Fruit fly (Drosophila melanogaster): ENCODE measurements around the gene JhI-21.

The JhI-21 gene

dm6 chr2L:12026458-12027431 is 29.1 kb downstream of the JhI-21 start (continued):
- TF ChIP-seq gce (GFP tag; IDR thresholded peaks at IDR 0.05) (0 out of 3 replicates have a peak, but pooled peaks have one; percentile 10), amos (GFP tag; IDR thresholded peaks at IDR 0.05; ENCODE audit: partially characterized antibody) (no peak), lmd (GFP tag; IDR thresholded peaks at IDR 0.05) (peak; percentile 62), pfk (GFP tag; optimal IDR thresholded peaks at IDR 0.05) (no peak), lilli (GFP tag; optimal IDR thresholded peaks at IDR 0.05) (peak; percentile 50), yki (optimal IDR thresholded peaks at IDR 0.05) (no peak), CG31365 (tag; optimal IDR thresholded peaks at IDR 0.05) (no peak), B-H1 (GFP tag; IDR thresholded peaks at IDR 0.05) (peak; percentile 20; the same call in 1 of the 3 replicates), Lpt (GFP tag; optimal IDR thresholded peaks at IDR 0.05) (no peak), MBD-R2 (GFP tag; IDR thresholded peaks at IDR 0.05) (no peak; the same call in 1 of the 2 replicates), wdn (GFP tag; IDR thresholded peaks at IDR 0.05) (no peak), Hr51 (GFP tag; optimal IDR thresholded peaks at IDR 0.05) (peak in 1 of 2 experiments; percentile 75), emc (GFP tag; optimal IDR thresholded peaks at IDR 0.05) (no peak), TFAM (GFP tag; optimal IDR thresholded peaks at IDR 0.05) (no peak), zf30C (GFP tag; optimal IDR thresholded peaks at IDR 0.05) (peak; percentile 41), Ravus (GFP tag; IDR thresholded peaks at IDR 0.05) (peak; percentile 37), Poxn (GFP tag; IDR thresholded peaks at IDR 0.05) (no peak), CG3838 (GFP tag; optimal IDR thresholded peaks at IDR 0.05) (no peak), CG9817 (tag; optimal IDR thresholded peaks at IDR 0.05) (peak; percentile 24), abd-A (tag; optimal IDR thresholded peaks at IDR 0.05) (no peak), CG7556 (GFP tag; optimal IDR thresholded peaks at IDR 0.05) (peak; percentile 88), CG18619 (GFP tag; optimal IDR thresholded peaks at IDR 0.05) (peak; percentile 79), CG13123 (GFP tag; optimal IDR thresholded peaks at IDR 0.05) (peak; percentile 31), Abd-B (GFP tag; optimal IDR thresholded peaks at IDR 0.05) (peak; percentile 29), CG32772 (GFP tag; IDR thresholded peaks at IDR 0.05) (peak; percentile 27), h (optimal IDR thresholded peaks at IDR 0.05) (no peak), tll (GFP tag; optimal IDR thresholded peaks at IDR 0.05) (no peak), Ets97D (GFP tag; optimal IDR thresholded peaks at IDR 0.05) (no peak), Atf3 (GFP tag; optimal IDR thresholded peaks at IDR 0.05) (peak; percentile 5), CG5953 (GFP tag; IDR thresholded peaks at IDR 0.05) (no peak), nmo (GFP tag; optimal IDR thresholded peaks at IDR 0.05) (peak; percentile 78), Dll (GFP tag; IDR thresholded peaks at IDR 0.05; ENCODE audit: partially characterized antibody) (no peak), Eip74EF (GFP tag; optimal IDR thresholded peaks at IDR 0.05) (no peak), ranshi (GFP tag; IDR thresholded peaks at IDR 0.05) (peak; percentile 46; the same call in 1 of the 2 replicates), dpn (GFP tag; optimal IDR thresholded peaks at IDR 0.05) (peak in 1 of 2 experiments; percentile 40), lab (GFP tag; optimal IDR thresholded peaks at IDR 0.05) (no peak), fd64A (GFP tag; optimal IDR thresholded peaks at IDR 0.05) (no peak), vfl (GFP tag; optimal IDR thresholded peaks at IDR 0.05) (no peak), CG3847 (GFP tag; IDR thresholded peaks at IDR 0.05) (no peak; the same call in 1 of the 2 replicates), CG14965 (GFP tag; optimal IDR thresholded peaks at IDR 0.05; ENCODE audit: borderline replicate concordance) (no peak), Awh (GFP tag; IDR thresholded peaks at IDR 0.05) (peak; percentile 52), CG30431 (GFP tag; optimal IDR thresholded peaks at IDR 0.05) (peak; percentile 60), CG18599 (GFP tag; optimal IDR thresholded peaks at IDR 0.05) (peak; percentile 56), nerfin-2 (GFP tag; IDR thresholded peaks at IDR 0.05; ENCODE audit: partially characterized antibody) (no peak), vnd (GFP tag; IDR thresholded peaks at IDR 0.05; ENCODE audit: partially characterized antibody) (no peak), slbo (GFP tag; IDR thresholded peaks at IDR 0.05) (peak; percentile 63), Fer3 (tag; optimal IDR thresholded peaks at IDR 0.05) (peak; percentile 24), Atf-2 (GFP tag; optimal IDR thresholded peaks at IDR 0.05) (no peak)
